Worm (Caenorhabditis elegans): ENCODE measurements around the gene sup-10.

DNA sequence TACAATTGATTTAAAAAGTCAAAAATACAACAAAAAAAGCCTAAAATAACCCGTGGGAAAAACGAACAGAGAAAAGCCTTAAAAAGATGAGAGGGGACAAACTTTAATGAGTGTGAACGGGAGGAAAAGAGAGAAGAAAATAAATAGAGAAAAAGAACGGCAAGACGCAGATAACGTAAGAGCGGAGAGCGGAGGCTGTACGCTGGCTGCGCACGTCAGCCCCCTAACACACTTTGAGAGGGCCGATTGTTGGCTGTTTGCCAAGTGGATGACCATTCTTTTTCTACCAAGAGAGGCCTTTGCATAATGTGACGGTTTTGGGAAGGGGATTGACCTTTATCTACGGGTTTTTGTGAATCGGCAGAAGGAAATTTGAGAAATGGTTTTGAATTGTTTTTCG lies 34.1 kb downstream of the sup-10 start:
- TF ChIP-seq sptf-1 (tag; optimal IDR thresholded peaks at IDR 0.05) (peak; percentile 29), elt-3 (tag; optimal IDR thresholded peaks at IDR 0.05) (no peak), snpc-4 (tag; optimal IDR thresholded peaks at IDR 0.05) (no peak), unc-62 (GFP tag; optimal IDR thresholded peaks at IDR 0.05) (no peak), tbx-8 (GFP tag; optimal IDR thresholded peaks at IDR 0.05) (no peak), lin-13 (tag; optimal IDR thresholded peaks at IDR 0.05) (no peak), nhr-28 (tag; optimal IDR thresholded peaks at IDR 0.05) (no peak), nhr-76 (tag; optimal IDR thresholded peaks at IDR 0.05) (no peak), nhr-12 (tag; optimal IDR thresholded peaks at IDR 0.05) (no peak), unc-39 (tag; optimal IDR thresholded peaks at IDR 0.05) (no peak), lsy-2 (tag; optimal IDR thresholded peaks at IDR 0.05) (no peak), blmp-1 (tag; optimal IDR thresholded peaks at IDR 0.05) (no peak), lin-32 (GFP tag; optimal IDR thresholded peaks at IDR 0.05) (no peak), nhr-237 (tag; optimal IDR thresholded peaks at IDR 0.05) (no peak)
